Worm (Caenorhabditis elegans) whole organism, young adult: ENCODE results near the gene Y111B2A.12.

Source experiments
- B0019.2 ChIP-seq: fragments of 200-800 bp; sonication (Bioruptor generic); conservative IDR thresholded peaks from 2 replicates; pipeline ENCODE4 v1.3.6; 2022; ENCODE audit warnings: missing genetic modification reagents, missing genetic modification characterization, missing compliant biosample characterization
- B0035.1 ChIP-seq: sonication (generic microtip); optimal IDR thresholded peaks from 2 replicates; lab custom pipeline; 2016; ENCODE audit warnings: missing genetic modification characterization, mild to moderate bottlenecking, missing compliant biosample characterization, missing genotype, missing genetic modification reagents
- B0336.3 ChIP-seq: fragments of 200-800 bp; sonication (Bioruptor generic); IDR thresholded peaks from 2 replicates; pipeline ENCODE4 v1.3.6; 2022; ENCODE audit warnings: missing genetic modification characterization, missing compliant biosample characterization
- F23B12.7 ChIP-seq: sonication (generic microtip); optimal IDR thresholded peaks from 2 replicates; lab custom pipeline; 2017; ENCODE audit warnings: missing genetic modification characterization, mild to moderate bottlenecking, missing compliant biosample characterization, antibody characterized with exemption, moderate library complexity; ENCODE audit not compliant: insufficient read depth
- F33H1.4 ChIP-seq: fragments of 200-800 bp; sonication (Bioruptor generic); IDR thresholded peaks from 2 replicates; pipeline ENCODE4 v1.3.6; 2022; ENCODE audit warnings: missing genetic modification reagents, missing genetic modification characterization, missing compliant biosample characterization
- F39B2.1 ChIP-seq: fragments of 200-800 bp; sonication (Bioruptor generic); IDR thresholded peaks from 2 replicates; pipeline ENCODE4 v1.3.6; 2022; ENCODE audit warnings: missing genetic modification reagents, missing genetic modification characterization, missing compliant biosample characterization
- F55B11.4 ChIP-seq: sonication (generic microtip); optimal IDR thresholded peaks from 2 replicates; lab custom pipeline; 2016; ENCODE audit warnings: missing compliant biosample characterization, missing genetic modification characterization, borderline replicate concordance; ENCODE audit not compliant: insufficient read depth
- K11D2.4 ChIP-seq: fragments of 200-800 bp; sonication (Bioruptor generic); IDR thresholded peaks from 2 replicates; pipeline ENCODE4 v1.3.6; 2022; ENCODE audit warnings: missing genetic modification reagents, missing genetic modification characterization, missing compliant biosample characterization
- K12H6.12 ChIP-seq: fragments of 200-800 bp; sonication (Bioruptor generic); optimal IDR thresholded peaks from 2 replicates; lab custom pipeline; 2018; ENCODE audit warnings: mild to moderate bottlenecking, missing genetic modification characterization, missing compliant biosample characterization
- Y56A3A.18 ChIP-seq: fragments of 200-800 bp; sonication (Bioruptor generic); IDR thresholded peaks from 2 replicates; pipeline ENCODE4 v1.3.6; 2022; ENCODE audit warnings: missing genetic modification reagents, missing genetic modification characterization, missing compliant biosample characterization
- Y79H2A.3 ChIP-seq: fragments of 200-800 bp; sonication (Bioruptor generic); conservative IDR thresholded peaks from 2 replicates; pipeline ENCODE4 v1.3.6; 2022; ENCODE audit warnings: missing genetic modification reagents, missing genetic modification characterization, missing compliant biosample characterization
- Y95B8A.8 ChIP-seq: fragments of 200-800 bp; sonication (Bioruptor generic); IDR thresholded peaks from 2 replicates; pipeline ENCODE4 v1.3.6; 2022; ENCODE audit warnings: missing genetic modification reagents, missing genetic modification characterization, missing compliant biosample characterization
- akir-1 ChIP-seq: fragments of 200-800 bp; sonication (Bioruptor generic); optimal IDR thresholded peaks from 2 replicates; lab custom pipeline; 2018; ENCODE audit warnings: mild to moderate bottlenecking, missing genetic modification characterization, moderate library complexity, missing compliant biosample characterization
- ama-1 ChIP-seq, 3 experiments: fragments of 150-350 bp in 1 of 3; sonication (generic microtip) in 2 of 3; optimal IDR thresholded peaks; 2 replicates each; lab custom pipeline; 2014 to 2018; ENCODE audit warnings: missing biosample characterization in 2 of 3, missing genetic modification characterization in 2 of 3, missing genetic modification reagents in 2 of 3
- aptf-2 ChIP-seq: fragments of 200-800 bp; sonication (Bioruptor generic); conservative IDR thresholded peaks from 2 replicates; pipeline ENCODE4 v1.3.6; 2022; ENCODE audit warnings: missing genetic modification reagents, missing genetic modification characterization, missing compliant biosample characterization
- atf-7 ChIP-seq: sonication (generic microtip); optimal IDR thresholded peaks from 2 replicates; lab custom pipeline; 2017; ENCODE audit warnings: mild to moderate bottlenecking, missing genetic modification characterization, missing compliant biosample characterization
- cebp-1 ChIP-seq, 2 experiments: fragments of 200-800 bp in 1 of 2; sonication (Bioruptor generic) in 1 of 2; sonication (generic microtip) in 1 of 2; IDR thresholded peaks in 1 of 2; optimal IDR thresholded peaks in 1 of 2; 2 replicates each; pipeline versions ENCODE4 v1.3.6 to Lab custom; 2017 to 2022; ENCODE audit warnings: missing compliant biosample characterization in 2 of 2, missing genetic modification characterization in 2 of 2, mild to moderate bottlenecking in 1 of 2, missing genetic modification reagents in 1 of 2, moderate library complexity in 1 of 2
- ceh-58 ChIP-seq: fragments of 200-800 bp; sonication (Bioruptor generic); IDR thresholded peaks from 2 replicates; pipeline ENCODE4 v1.3.6; 2022; ENCODE audit warnings: missing genetic modification characterization, missing compliant biosample characterization
- chd-7 ChIP-seq: sonication (generic microtip); optimal IDR thresholded peaks from 2 replicates; lab custom pipeline; 2016; ENCODE audit warnings: mild to moderate bottlenecking, missing genetic modification characterization, moderate library complexity, missing compliant biosample characterization
- die-1 ChIP-seq: sonication (generic microtip); optimal IDR thresholded peaks from 2 replicates; lab custom pipeline; 2016; ENCODE audit warnings: missing genotype, mild to moderate bottlenecking, missing genetic modification characterization, missing compliant biosample characterization
- dox-1 ChIP-seq: fragments of 200-800 bp; sonication (Bioruptor generic); IDR thresholded peaks from 2 replicates; pipeline ENCODE4 v1.3.6; 2022; ENCODE audit warnings: missing genetic modification reagents, missing genetic modification characterization, missing compliant biosample characterization
- dpff-1 ChIP-seq: sonication (generic microtip); optimal IDR thresholded peaks from 2 replicates; lab custom pipeline; 2017; ENCODE audit warnings: mild to moderate bottlenecking, missing genetic modification characterization, missing compliant biosample characterization
- dpl-1 ChIP-seq: fragments of 150-350 bp; optimal IDR thresholded peaks from 2 replicates; lab custom pipeline; 2014; ENCODE audit warnings: missing biosample characterization, missing genetic modification reagents, missing genetic modification characterization
- efl-1 ChIP-seq: fragments of 150-350 bp; optimal IDR thresholded peaks from 2 replicates; lab custom pipeline; 2014; ENCODE audit warnings: missing biosample characterization, missing genetic modification reagents, missing genetic modification characterization
- egl-44 ChIP-seq: fragments of 200-800 bp; sonication (Bioruptor generic); IDR thresholded peaks from 2 replicates; pipeline ENCODE4 v1.3.6; 2022; ENCODE audit warnings: missing genetic modification reagents, missing genetic modification characterization, missing compliant biosample characterization
- gei-17 ChIP-seq: fragments of 200-800 bp; sonication (Bioruptor generic); optimal IDR thresholded peaks from 2 replicates; lab custom pipeline; 2018; ENCODE audit warnings: mild to moderate bottlenecking, missing genetic modification characterization, missing compliant biosample characterization
- lag-1 ChIP-seq: fragments of 200-800 bp; sonication (Bioruptor generic); IDR thresholded peaks from 2 replicates; pipeline ENCODE4 v1.3.6; 2022; ENCODE audit warnings: missing genetic modification reagents, missing genetic modification characterization, missing compliant biosample characterization
- lsl-1 ChIP-seq: fragments of 200-800 bp; sonication (Bioruptor generic); optimal IDR thresholded peaks from 2 replicates; lab custom pipeline; 2018; ENCODE audit warnings: mild to moderate bottlenecking, missing genetic modification characterization, moderate library complexity, missing compliant biosample characterization
- madf-6 ChIP-seq: fragments of 200-800 bp; sonication (Bioruptor generic); IDR thresholded peaks from 2 replicates; pipeline ENCODE4 v1.3.6; 2022; ENCODE audit warnings: missing genetic modification reagents, missing genetic modification characterization, missing compliant biosample characterization
- madf-8 ChIP-seq: fragments of 200-800 bp; sonication (Bioruptor generic); conservative IDR thresholded peaks from 2 replicates; pipeline ENCODE4 v1.3.6; 2022; ENCODE audit warnings: missing genetic modification reagents, missing genetic modification characterization, missing compliant biosample characterization
- mcd-1 ChIP-seq: fragments of 200-800 bp; sonication (Bioruptor generic); IDR thresholded peaks from 2 replicates; pipeline ENCODE4 v1.3.6; 2022; ENCODE audit warnings: missing genetic modification reagents, missing genetic modification characterization, missing compliant biosample characterization
- mes-4 ChIP-seq: sonication (generic microtip); optimal IDR thresholded peaks from 2 replicates; lab custom pipeline; 2016; ENCODE audit warnings: missing genotype, missing genetic modification characterization, missing compliant biosample characterization
- nhr-120 ChIP-seq: fragments of 200-800 bp; sonication (Bioruptor generic); IDR thresholded peaks from 2 replicates; pipeline ENCODE4 v1.3.6; 2022; ENCODE audit warnings: missing genetic modification characterization, missing compliant biosample characterization
- nhr-27 ChIP-seq: fragments of 200-800 bp; sonication (Bioruptor generic); optimal IDR thresholded peaks from 2 replicates; lab custom pipeline; 2018; ENCODE audit warnings: mild to moderate bottlenecking, missing genetic modification characterization, moderate library complexity, missing compliant biosample characterization
- nhr-80 ChIP-seq: sonication (generic microtip); optimal IDR thresholded peaks from 2 replicates; lab custom pipeline; 2016; ENCODE audit warnings: missing genetic modification characterization, missing compliant biosample characterization
- pha-4 ChIP-seq: fragments of 150-350 bp; sonication (generic microtip); optimal IDR thresholded peaks from 2 replicates; lab custom pipeline; 2014; ENCODE audit warnings: missing biosample characterization, missing genetic modification reagents, missing genetic modification characterization
- rec-8 ChIP-seq, 2 experiments: sonication (generic microtip); optimal IDR thresholded peaks; 2 replicates each; lab custom pipeline; 2016; ENCODE audit warnings: mild to moderate bottlenecking in 2 of 2, missing genetic modification characterization in 2 of 2, missing genetic modification reagents in 2 of 2, missing genotype in 2 of 2, missing biosample characterization in 1 of 2, missing compliant biosample characterization in 1 of 2, moderate library complexity in 1 of 2
- repo-1 ChIP-seq: sonication (generic microtip); optimal IDR thresholded peaks from 2 replicates; lab custom pipeline; 2017; ENCODE audit warnings: mild to moderate bottlenecking, missing genetic modification characterization, missing compliant biosample characterization
- rpc-1 ChIP-seq, 2 experiments: fragments of 150-350 bp in 1 of 2; sonication (generic microtip) in 1 of 2; optimal IDR thresholded peaks; 2 replicates each; lab custom pipeline; 2014 to 2018; ENCODE audit warnings: missing biosample characterization in 1 of 2, missing genetic modification characterization in 1 of 2, missing genetic modification reagents in 1 of 2, missing genotype in 1 of 2
- sea-2 ChIP-seq: fragments of 200-800 bp; sonication (Bioruptor generic); IDR thresholded peaks from 2 replicates; pipeline ENCODE4 v1.3.6; 2022; ENCODE audit warnings: missing genetic modification characterization, missing compliant biosample characterization
- snpc-1.3 ChIP-seq: sonication (generic microtip); optimal IDR thresholded peaks from 2 replicates; lab custom pipeline; 2017; ENCODE audit warnings: missing genetic modification characterization, mild to moderate bottlenecking, missing compliant biosample characterization, antibody characterized with exemption, moderate library complexity, missing genotype, missing genetic modification reagents; ENCODE audit not compliant: insufficient read depth
- snpc-3.4 ChIP-seq: sonication (generic microtip); optimal IDR thresholded peaks from 2 replicates; lab custom pipeline; 2017; ENCODE audit warnings: missing genetic modification characterization, mild to moderate bottlenecking, missing compliant biosample characterization, antibody characterized with exemption, moderate library complexity, missing genotype, missing genetic modification reagents
- tlf-1 ChIP-seq: fragments of 200-800 bp; sonication (Bioruptor generic); optimal IDR thresholded peaks from 2 replicates; lab custom pipeline; 2018; ENCODE audit warnings: mild to moderate bottlenecking, missing genetic modification characterization, missing compliant biosample characterization
- unc-62 ChIP-seq: fragments of 150-350 bp; optimal IDR thresholded peaks from 2 replicates; lab custom pipeline; 2014; ENCODE audit warnings: missing biosample characterization, missing genetic modification reagents, missing genetic modification characterization
- xnd-1 ChIP-seq: sonication (generic microtip); optimal IDR thresholded peaks from 2 replicates; lab custom pipeline; 2016; ENCODE audit warnings: missing genotype, missing genetic modification reagents, missing genetic modification characterization, missing compliant biosample characterization
- zim-3 ChIP-seq: sonication (generic microtip); optimal IDR thresholded peaks from 2 replicates; lab custom pipeline; 2017; ENCODE audit warnings: mild to moderate bottlenecking, missing genetic modification characterization, moderate library complexity, missing compliant biosample characterization
- ztf-25 ChIP-seq: fragments of 200-800 bp; sonication (Bioruptor generic); IDR thresholded peaks from 2 replicates; pipeline ENCODE4 v1.3.6; 2022; ENCODE audit warnings: missing genetic modification reagents, missing genetic modification characterization, missing compliant biosample characterization

Y111B2A.12 gene

DNA sequence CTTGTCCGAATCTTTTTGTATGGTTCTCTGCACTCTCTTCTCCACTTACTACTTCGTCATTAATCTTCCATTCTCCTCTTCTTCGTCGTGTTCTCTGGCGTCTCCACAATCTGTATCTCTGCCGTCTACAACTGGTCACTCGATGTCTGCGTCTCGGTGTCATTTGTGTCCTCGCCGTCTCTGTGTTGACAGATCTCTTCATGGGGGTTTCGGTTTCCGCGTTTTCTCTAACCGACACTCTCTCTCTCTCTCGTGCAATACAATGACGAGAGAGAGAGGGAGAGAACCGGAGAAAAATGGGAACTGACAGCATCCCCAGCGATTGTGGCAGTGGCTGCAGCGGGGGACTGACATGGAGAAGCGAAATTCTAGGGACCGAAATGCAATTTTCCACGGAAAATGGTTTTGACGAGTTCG lies 3.4 kb downstream of the Y111B2A.12 start:
- peak; percentile 76 for TF ChIP-seq Y95B8A.8 (GFP tag; lab: Robert Waterston, UW)
- no peak for TF ChIP-seq sea-2
- no peak for TF ChIP-seq aptf-2 (GFP tag; lab: Robert Waterston, UW)
- TF ChIP-seq K11D2.4, result peak; percentile 95
- no peak for TF ChIP-seq dpff-1 (tag; lab: Kevin White, UChicago)
- no peak for TF ChIP-seq F39B2.1 (GFP tag; lab: Robert Waterston, UW)
- peak; percentile 87 for TF ChIP-seq B0035.1 (tag; lab: Kevin White, UChicago)
- no peak for TF ChIP-seq mes-4 (tag; lab: Kevin White, UChicago)
- TF ChIP-seq chd-7, result peak; percentile 98
- TF ChIP-seq ama-1 (optimal IDR thresholded peaks at IDR 0.05; lab: Kevin White, UChicago), result no peak
- no peak for TF ChIP-seq ama-1 (GFP tag; optimal IDR thresholded peaks at IDR 0.05; lab: Kevin White, UChicago)
- peak; percentile 81 for TF ChIP-seq gei-17
- TF ChIP-seq mcd-1 (GFP tag; lab: Robert Waterston, UW), result peak; percentile 86
- no peak for TF ChIP-seq madf-6 (GFP tag; lab: Robert Waterston, UW)
- no peak for TF ChIP-seq Y79H2A.3 (GFP tag; lab: Robert Waterston, UW)
- TF ChIP-seq ztf-25 (GFP tag; lab: Robert Waterston, UW), result no peak
- no peak; the same call in 1 of the 2 replicates for TF ChIP-seq F33H1.4 (GFP tag; lab: Robert Waterston, UW)
- TF ChIP-seq F23B12.7, result no peak
- TF ChIP-seq unc-62 (GFP tag; lab: Kevin White, UChicago), result peak; percentile 96
- TF ChIP-seq atf-7 (tag; lab: Kevin White, UChicago), result peak; percentile 97
- no peak for TF ChIP-seq rec-8 (tag; optimal IDR thresholded peaks at IDR 0.05; lab: Kevin White, UChicago)
- no peak for TF ChIP-seq snpc-3.4 (tag; lab: Kevin White, UChicago)
- TF ChIP-seq pha-4 (tag; lab: Kevin White, UChicago), result peak; percentile 99
- peak; percentile 17 for TF ChIP-seq rpc-1 (optimal IDR thresholded peaks at IDR 0.05; lab: Kevin White, UChicago)
- TF ChIP-seq rpc-1 (tag; optimal IDR thresholded peaks at IDR 0.05; lab: Kevin White, UChicago), result no peak
- TF ChIP-seq efl-1 (GFP tag; lab: Kevin White, UChicago), result no peak
- 0 out of 2 replicates have a peak, but pooled peaks have one; percentile 59 for TF ChIP-seq Y56A3A.18 (GFP tag; lab: Robert Waterston, UW)
- TF ChIP-seq egl-44 (GFP tag; lab: Robert Waterston, UW), result 0 out of 2 replicates have a peak, but pooled peaks have one; percentile 64
- peak; percentile 91 for TF ChIP-seq dox-1 (GFP tag; lab: Robert Waterston, UW)
- TF ChIP-seq snpc-1.3 (tag; lab: Kevin White, UChicago), result no peak
- no peak for TF ChIP-seq xnd-1 (tag; lab: Kevin White, UChicago)
- peak; percentile 94 for TF ChIP-seq B0336.3 (GFP tag; lab: Robert Waterston, UW)
- TF ChIP-seq tlf-1 (GFP tag; lab: Kevin White, UChicago), result peak; percentile 92
- no peak for TF ChIP-seq lsl-1 (GFP tag; lab: Kevin White, UChicago)
- no peak for TF ChIP-seq B0019.2 (GFP tag; lab: Robert Waterston, UW)
- no peak for TF ChIP-seq dpl-1 (GFP tag; lab: Kevin White, UChicago)
- TF ChIP-seq lag-1 (GFP tag; lab: Robert Waterston, UW), result no peak
- peak; percentile 82 for TF ChIP-seq akir-1
- no peak for TF ChIP-seq nhr-120 (GFP tag; lab: Robert Waterston, UW)
- TF ChIP-seq cebp-1 (GFP tag; IDR thresholded peaks at IDR 0.05; lab: Robert Waterston, UW), result peak; percentile 66
- TF ChIP-seq cebp-1 (tag; optimal IDR thresholded peaks at IDR 0.05; lab: Kevin White, UChicago), result peak; percentile 94
- no peak for TF ChIP-seq zim-3 (tag; lab: Kevin White, UChicago)
- TF ChIP-seq die-1, result peak; percentile 74
- TF ChIP-seq nhr-80, result peak; percentile 97
- TF ChIP-seq K12H6.12 (tag; lab: Kevin White, UChicago), result peak; percentile 98
- no peak for TF ChIP-seq ceh-58 (GFP tag; lab: Robert Waterston, UW)
- TF ChIP-seq nhr-27 (tag; lab: Kevin White, UChicago), result peak; percentile 43
- no peak for TF ChIP-seq F55B11.4
- no peak for TF ChIP-seq madf-8 (GFP tag; lab: Robert Waterston, UW)
- peak; percentile 48 for TF ChIP-seq repo-1
